Fruit fly (Drosophila melanogaster) whole organism, adult: ENCODE measurements around the gene CG17600.

Experiments
- CG11617 ChIP-seq: fragments of 200-800 bp; sonication (Bioruptor generic); optimal IDR thresholded peaks from 2 replicates; lab custom pipeline; 2017; ENCODE audit warnings: mild to moderate bottlenecking, missing biosample characterization, missing genetic modification reagents, missing genetic modification characterization
- CG12768 ChIP-seq: fragments of 200-800 bp; sonication (Bioruptor generic); optimal IDR thresholded peaks from 2 replicates; lab custom pipeline; 2017; ENCODE audit warnings: missing biosample characterization, missing genetic modification characterization, mild to moderate bottlenecking, moderate library complexity, missing genetic modification reagents
- CG14711 ChIP-seq: fragments of 200-800 bp; sonication (Bioruptor generic); optimal IDR thresholded peaks from 2 replicates; lab custom pipeline; 2018; ENCODE audit warnings: missing biosample characterization, mild to moderate bottlenecking, missing genetic modification characterization, moderate library complexity
- CG1620 ChIP-seq: fragments of 200-800 bp; sonication (Bioruptor generic); optimal IDR thresholded peaks from 2 replicates; lab custom pipeline; 2016; ENCODE audit warnings: missing biosample characterization, missing genetic modification characterization
- CG33017 ChIP-seq: fragments of 200-800 bp; sonication (Bioruptor generic); optimal IDR thresholded peaks from 2 replicates; lab custom pipeline; 2018; ENCODE audit warnings: missing biosample characterization, mild to moderate bottlenecking, missing genetic modification characterization, moderate library complexity
- CG5204 ChIP-seq: fragments of 200-800 bp; sonication (Bioruptor generic); optimal IDR thresholded peaks from 2 replicates; lab custom pipeline; 2016; ENCODE audit warnings: missing biosample characterization, missing genetic modification characterization
- CG7045 ChIP-seq: fragments of 200-800 bp; sonication (Bioruptor generic); optimal IDR thresholded peaks from 2 replicates; lab custom pipeline; 2017; ENCODE audit warnings: missing biosample characterization, mild to moderate bottlenecking, missing genetic modification characterization
- CG7101 ChIP-seq: fragments of 200-800 bp; sonication (Bioruptor generic); optimal IDR thresholded peaks from 2 replicates; lab custom pipeline; 2018; ENCODE audit warnings: missing biosample characterization, mild to moderate bottlenecking, missing genetic modification characterization, moderate library complexity
- Clk ChIP-seq: fragments of 200-800 bp; sonication (Bioruptor generic); optimal IDR thresholded peaks from 2 replicates; lab custom pipeline; 2017; ENCODE audit warnings: missing biosample characterization, missing genetic modification characterization
- Crg-1 ChIP-seq: fragments of 200-800 bp; sonication (Bioruptor generic); optimal IDR thresholded peaks from 2 replicates; lab custom pipeline; 2016; ENCODE audit warnings: missing biosample characterization, missing genetic modification characterization
- Hr96 ChIP-seq: fragments of 200-800 bp; sonication (Bioruptor generic); optimal IDR thresholded peaks from 2 replicates; lab custom pipeline; 2016; ENCODE audit warnings: missing biosample characterization, missing genetic modification characterization
- Mnt ChIP-seq: fragments of 200-800 bp; sonication (Bioruptor generic); optimal IDR thresholded peaks from 2 replicates; lab custom pipeline; 2016; ENCODE audit warnings: missing biosample characterization, mild to moderate bottlenecking, missing genetic modification characterization
- bab1 ChIP-seq: fragments of 200-800 bp; sonication (Bioruptor generic); optimal IDR thresholded peaks from 3 replicates; lab custom pipeline; 2019; ENCODE audit warnings: missing biosample characterization, mild to moderate bottlenecking, missing genetic modification characterization, moderate library complexity
- cic ChIP-seq: fragments of 200-800 bp; sonication (Bioruptor generic); optimal IDR thresholded peaks from 2 replicates; lab custom pipeline; 2017; ENCODE audit warnings: missing biosample characterization, mild to moderate bottlenecking, missing genetic modification characterization, moderate library complexity
- cnc ChIP-seq, 2 experiments: fragments of >200 bp; optimal IDR thresholded peaks; 2 replicates each; lab custom pipeline; 2017
- kay ChIP-seq: fragments of 200-800 bp; sonication (Bioruptor generic); peaks from one replicate; lab custom pipeline; 2016; ENCODE audit warnings: missing biosample characterization, missing genetic modification characterization, borderline replicate concordance
- ovo ChIP-seq: fragments of 200-800 bp; sonication (Bioruptor generic); optimal IDR thresholded peaks from 2 replicates; lab custom pipeline; 2016; ENCODE audit warnings: missing biosample characterization, missing genetic modification characterization
- pad ChIP-seq: fragments of 200-800 bp; sonication (Bioruptor generic); optimal IDR thresholded peaks from 3 replicates; lab custom pipeline; 2017; ENCODE audit warnings: missing biosample characterization, missing genetic modification characterization, mild to moderate bottlenecking, moderate library complexity, missing genetic modification reagents
- tj ChIP-seq: fragments of 200-800 bp; sonication (Bioruptor generic); optimal IDR thresholded peaks from 3 replicates; lab custom pipeline; 2017; ENCODE audit warnings: missing biosample characterization, mild to moderate bottlenecking, missing genetic modification characterization, moderate library complexity
- toe ChIP-seq: fragments of 200-800 bp; sonication (Bioruptor generic); optimal IDR thresholded peaks from 2 replicates; lab custom pipeline; 2016; ENCODE audit warnings: missing biosample characterization, missing genetic modification characterization

The CG17600 gene

dm6 chrX:22512071-22512470, 2.9 kb upstream of the CG17600 start:
- TF ChIP-seq tj (GFP tag; lab: Kevin White, UChicago): no peak
- no peak for TF ChIP-seq bab1 (GFP tag; lab: Kevin White, UChicago)
- TF ChIP-seq CG1620: no peak
- TF ChIP-seq CG11617 (GFP tag; lab: Kevin White, UChicago): no peak
- no peak for TF ChIP-seq CG7045
- TF ChIP-seq CG33017: no peak
- TF ChIP-seq toe (GFP tag; lab: Kevin White, UChicago): no peak
- no peak for TF ChIP-seq Clk (GFP tag; lab: Kevin White, UChicago)
- TF ChIP-seq Mnt (GFP tag; lab: Kevin White, UChicago): no peak
- no peak for TF ChIP-seq Crg-1 (GFP tag; lab: Kevin White, UChicago)
- TF ChIP-seq cic (GFP tag; lab: Kevin White, UChicago): no peak
- no peak for TF ChIP-seq ovo
- no peak for TF ChIP-seq cnc (optimal IDR thresholded peaks at IDR 0.05; lab: Kevin White, UChicago)
- TF ChIP-seq CG12768: no peak
- TF ChIP-seq CG14711 (tag; lab: Kevin White, UChicago): no peak
- no peak for TF ChIP-seq Hr96 (GFP tag; lab: Kevin White, UChicago)

- TF ChIP-seq toe (GFP tag; lab: Kevin White, UChicago): no peak
- no peak for TF ChIP-seq CG14711 (tag; lab: Kevin White, UChicago)
- no peak for TF ChIP-seq pad (GFP tag; lab: Kevin White, UChicago)
- no peak for TF ChIP-seq CG12768
- TF ChIP-seq ovo: no peak
- TF ChIP-seq CG5204 (GFP tag; lab: Kevin White, UChicago): no peak
- TF ChIP-seq CG11617 (GFP tag; lab: Kevin White, UChicago): no peak
- TF ChIP-seq CG1620: no peak
- TF ChIP-seq cic (GFP tag; lab: Kevin White, UChicago): no peak
- TF ChIP-seq bab1 (GFP tag; lab: Kevin White, UChicago): no peak
Observed at dm6 chrX:22527210-22527609, 12.2 kb downstream of the CG17600 start.

dm6 chrX:22529664-22530321, 14.8 kb downstream of the CG17600 start, which contains the start of gene S6kII:
Gene S6kII (plus strand): TSS chrX:22529964.
- TF ChIP-seq Mnt (GFP tag; lab: Kevin White, UChicago) (no peak), CG5204 (GFP tag; lab: Kevin White, UChicago) (no peak), cic (GFP tag; lab: Kevin White, UChicago) (no peak), CG11617 (GFP tag; lab: Kevin White, UChicago) (no peak), CG12768 (no peak), bab1 (GFP tag; lab: Kevin White, UChicago) (peak; percentile 59), CG7045 (no peak), tj (GFP tag; lab: Kevin White, UChicago) (peak; percentile 85), CG7101 (tag; lab: Kevin White, UChicago) (no peak), toe (GFP tag; lab: Kevin White, UChicago) (no peak), CG14711 (tag; lab: Kevin White, UChicago) (peak; percentile 14), Clk (GFP tag; lab: Kevin White, UChicago) (no peak)

- TF ChIP-seq ovo: no peak
- no peak for TF ChIP-seq Crg-1 (GFP tag; lab: Kevin White, UChicago)
- no peak for TF ChIP-seq CG33017
- TF ChIP-seq CG5204 (GFP tag; lab: Kevin White, UChicago): no peak
- no peak for TF ChIP-seq CG14711 (tag; lab: Kevin White, UChicago)
- no peak for TF ChIP-seq CG1620
- TF ChIP-seq CG11617 (GFP tag; lab: Kevin White, UChicago): no peak
- no peak for TF ChIP-seq CG7045
- TF ChIP-seq CG7101 (tag; lab: Kevin White, UChicago): no peak
- no peak for TF ChIP-seq Clk (GFP tag; lab: Kevin White, UChicago)
- no peak for TF ChIP-seq cic (GFP tag; lab: Kevin White, UChicago)
- no peak for TF ChIP-seq kay
- no peak for TF ChIP-seq Mnt (GFP tag; lab: Kevin White, UChicago)
- TF ChIP-seq cnc (optimal IDR thresholded peaks at IDR 0.05; lab: Kevin White, UChicago): no peak
- TF ChIP-seq bab1 (GFP tag; lab: Kevin White, UChicago): no peak
- TF ChIP-seq tj (GFP tag; lab: Kevin White, UChicago): no peak
- no peak for TF ChIP-seq pad (GFP tag; lab: Kevin White, UChicago)
Observed at dm6 chrX:22540065-22540504, 25.1 kb downstream of the CG17600 start, which contains the start of gene CG17598. Gene CG17598 (minus strand): TSS chrX:22540383.

dm6 chrX:22544222-22544621, 29.2 kb downstream of the CG17600 start, which contains the start of gene Cluap1:
Gene Cluap1 (minus strand): TSS chrX:22544322.
- TF ChIP-seq CG1620 (no peak), cnc (optimal IDR thresholded peaks at IDR 0.05; lab: Kevin White, UChicago) (no peak), Mnt (GFP tag; lab: Kevin White, UChicago) (no peak), kay (no peak), ovo (no peak)

- TF ChIP-seq CG33017 (no peak), tj (GFP tag; lab: Kevin White, UChicago) (no peak), cnc (optimal IDR thresholded peaks at IDR 0.05; lab: Kevin White, UChicago) (no peak), kay (no peak), Mnt (GFP tag; lab: Kevin White, UChicago) (no peak), CG12768 (no peak), CG14711 (tag; lab: Kevin White, UChicago) (no peak)
Observed at dm6 chrX:22544660-22545059, 29.7 kb downstream of the CG17600 start.
